Fruit fly (Drosophila melanogaster): Measurements from ENCODE around the gene Cpr66D.
A peak's percentile ranks its signal among the peaks of the same experiment; 100 is the strongest.

The Cpr66D gene

DNA sequence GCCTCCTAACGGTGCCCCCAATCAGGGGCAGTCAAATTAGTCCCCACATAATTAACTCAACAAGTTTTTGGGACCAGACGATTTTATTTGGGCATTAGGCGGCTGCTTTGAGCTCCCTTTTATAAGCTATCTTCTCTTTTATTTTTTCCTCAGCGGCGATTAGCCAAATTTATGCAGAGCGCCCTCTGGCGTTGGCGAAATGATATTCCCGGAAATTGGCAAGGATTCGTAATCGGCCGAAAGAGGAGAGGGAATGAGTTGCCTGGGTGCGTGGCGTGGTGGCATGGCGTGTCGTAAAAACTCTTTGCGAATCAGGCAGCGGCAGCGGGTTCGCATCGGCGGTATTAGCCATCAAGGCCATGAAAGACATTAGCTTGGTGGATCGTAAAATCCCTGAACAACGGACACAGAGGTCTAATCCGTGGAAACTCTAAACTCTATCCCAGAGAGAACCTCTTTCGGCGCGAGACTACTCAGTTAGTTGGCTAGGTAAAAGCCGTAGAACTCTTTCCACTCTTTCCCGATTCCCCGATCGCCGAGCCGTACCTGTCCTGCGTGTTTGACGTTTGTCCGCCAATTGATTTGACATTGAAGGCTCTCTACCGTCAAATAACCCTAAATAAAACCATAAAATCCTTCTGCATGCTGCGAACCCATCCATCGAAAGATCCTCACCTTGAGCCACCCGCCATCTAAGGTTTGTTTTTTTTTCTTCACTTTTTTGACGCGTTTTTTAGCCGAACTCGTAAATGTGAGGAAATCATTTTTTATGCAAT lies 29.8 kb downstream of the Cpr66D start:
- TF ChIP-seq lola (GFP tag; optimal IDR thresholded peaks at IDR 0.05) = no peak
- TF ChIP-seq CTCF (GFP tag; optimal IDR thresholded peaks at IDR 0.05) = peak; percentile 16
- TF ChIP-seq CG8944 (GFP tag; optimal IDR thresholded peaks at IDR 0.05) = no peak
- peak; percentile 51 for TF ChIP-seq CG15479 (GFP tag; optimal IDR thresholded peaks at IDR 0.05)
- TF ChIP-seq tll (GFP tag; optimal IDR thresholded peaks at IDR 0.05) = peak in 1 of 2 experiments; percentile 97
- TF ChIP-seq zen (tag; optimal IDR thresholded peaks at IDR 0.05) = peak; percentile 73
- TF ChIP-seq cad (GFP tag; optimal IDR thresholded peaks at IDR 0.05) = peak; percentile 88
- TF ChIP-seq CG7271 (tag; optimal IDR thresholded peaks at IDR 0.05) = peak; percentile 69

DNA sequence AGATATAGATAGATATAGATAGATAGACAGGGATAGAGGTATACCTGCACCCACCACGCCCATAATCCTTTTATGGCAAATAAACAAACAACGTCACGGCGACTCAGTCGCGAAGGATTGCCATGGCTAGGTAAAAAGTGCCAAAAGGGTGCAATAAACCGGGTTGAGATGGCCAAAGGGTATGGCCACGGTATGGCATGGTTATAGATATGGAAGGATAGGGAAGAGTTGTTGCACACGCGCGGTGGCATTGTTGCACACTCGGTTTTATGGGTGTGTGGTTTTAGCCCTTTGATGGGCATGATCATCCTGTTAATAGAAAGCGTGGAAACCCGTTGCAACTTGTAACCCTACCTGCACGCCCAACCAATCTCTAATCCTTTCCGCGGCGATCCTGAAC lies 30.7 kb downstream of the Cpr66D start:
- TF ChIP-seq tll (GFP tag; optimal IDR thresholded peaks at IDR 0.05) = peak in 1 of 2 experiments; percentile 89
- peak; percentile 20 for TF ChIP-seq D (optimal IDR thresholded peaks at IDR 0.05)
- no peak for TF ChIP-seq D (GFP tag; optimal IDR thresholded peaks at IDR 0.05)
- TF ChIP-seq Kr (GFP tag; optimal IDR thresholded peaks at IDR 0.05) = peak; percentile 35
- TF ChIP-seq zfh2 (GFP tag; optimal IDR thresholded peaks at IDR 0.05) = no peak
- no peak for TF ChIP-seq CG34376 (GFP tag; optimal IDR thresholded peaks at IDR 0.05)
- TF ChIP-seq ATbp (GFP tag; optimal IDR thresholded peaks at IDR 0.05) = no peak
- TF ChIP-seq cad (GFP tag; optimal IDR thresholded peaks at IDR 0.05) = peak; percentile 98
- peak; percentile 95 for TF ChIP-seq CG15479 (GFP tag; optimal IDR thresholded peaks at IDR 0.05)
- TF ChIP-seq zen (tag; optimal IDR thresholded peaks at IDR 0.05) = peak; percentile 42
- peak; percentile 12 for TF ChIP-seq twi (tag; optimal IDR thresholded peaks at IDR 0.05)
- TF ChIP-seq CG7271 (tag; optimal IDR thresholded peaks at IDR 0.05) = peak; percentile 42

DNA sequence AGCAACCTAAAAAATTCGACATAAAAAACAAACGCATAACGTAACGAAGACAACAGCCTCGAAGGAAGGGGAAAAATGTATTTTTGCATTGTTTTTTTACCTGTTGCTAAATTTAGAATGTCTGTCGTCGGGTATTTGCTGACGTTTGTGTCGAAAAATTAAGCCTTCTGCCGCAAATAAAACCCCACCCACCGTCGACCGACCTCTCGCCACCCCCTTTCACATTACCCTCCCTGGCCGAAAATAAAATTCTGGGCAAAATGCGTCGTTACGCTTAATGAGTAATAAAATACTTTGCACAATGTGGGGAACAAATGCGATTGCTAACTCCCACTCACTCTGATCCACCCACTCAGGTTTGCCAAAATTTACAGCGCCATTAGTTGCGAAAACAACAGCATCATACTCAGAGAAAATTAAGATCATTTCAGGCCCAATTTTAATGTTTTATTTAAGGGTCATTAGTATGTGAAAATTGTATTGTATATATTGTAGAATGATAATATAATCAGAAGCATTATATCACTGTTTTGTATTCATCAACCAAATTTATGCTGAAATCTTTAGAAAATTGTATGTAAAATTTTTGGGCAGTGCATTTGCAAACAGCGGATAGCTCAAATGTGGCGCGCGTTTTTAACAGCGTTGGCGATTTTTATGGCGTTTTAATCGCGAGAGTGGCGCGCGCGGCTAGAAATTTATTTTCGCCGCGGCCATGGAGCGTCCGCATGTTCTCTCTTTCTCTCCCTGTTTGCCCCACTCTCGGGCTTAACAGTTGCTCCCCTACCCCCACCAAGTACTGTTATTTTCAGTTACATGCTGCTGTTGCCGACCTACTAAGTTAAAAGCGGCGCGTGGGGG lies 32.2 kb downstream of the Cpr66D start:
- TF ChIP-seq zf30C (GFP tag; optimal IDR thresholded peaks at IDR 0.05) (peak; percentile 1), pan (optimal IDR thresholded peaks at IDR 0.05) (no peak), pan (GFP tag; optimal IDR thresholded peaks at IDR 0.05 in 1 of 2, IDR thresholded peaks at IDR 0.05 in 1 of 2) (no peak), Meics (GFP tag; optimal IDR thresholded peaks at IDR 0.05) (peak; percentile 70), al (GFP tag; IDR thresholded peaks at IDR 0.05) (peak; percentile 45; the same call in 1 of the 2 replicates), CG12219 (GFP tag; optimal IDR thresholded peaks at IDR 0.05) (peak; percentile 46), tgo (GFP tag; IDR thresholded peaks at IDR 0.05) (peak; percentile 31; the same call in 1 of the 3 replicates), CG34224 (GFP tag; IDR thresholded peaks at IDR 0.05; ENCODE audit: partially characterized antibody) (0 out of 3 replicates have a peak, but pooled peaks have one; percentile 14), CG17612 (GFP tag; IDR thresholded peaks at IDR 0.05) (0 out of 2 replicates have a peak, but pooled peaks have one; percentile 35), usp (GFP tag; optimal IDR thresholded peaks at IDR 0.05) (no peak), Myb (GFP tag; optimal IDR thresholded peaks at IDR 0.05) (no peak), bowl (GFP tag; IDR thresholded peaks at IDR 0.05) (no peak), CG14441 (GFP tag; IDR thresholded peaks at IDR 0.05) (peak; percentile 48; the same call in 1 of the 2 replicates), CG1233 (GFP tag; optimal IDR thresholded peaks at IDR 0.05) (no peak), sima (GFP tag; optimal IDR thresholded peaks at IDR 0.05) (no peak), Hand (GFP tag; optimal IDR thresholded peaks at IDR 0.05) (peak; percentile 36), gsb (GFP tag; IDR thresholded peaks at IDR 0.05) (no peak), CG3065 (GFP tag; optimal IDR thresholded peaks at IDR 0.05) (no peak), CG6765 (GFP tag; optimal IDR thresholded peaks at IDR 0.05) (no peak), cwo (GFP tag; optimal IDR thresholded peaks at IDR 0.05) (peak; percentile 56), Doc3 (GFP tag; IDR thresholded peaks at IDR 0.05; ENCODE audit: partially characterized antibody) (0 out of 3 replicates have a peak, but pooled peaks have one; percentile 18), HLH4C (GFP tag; IDR thresholded peaks at IDR 0.05; ENCODE audit: partially characterized antibody) (no peak), row (GFP tag; IDR thresholded peaks at IDR 0.05) (peak; percentile 63), CG30431 (GFP tag; optimal IDR thresholded peaks at IDR 0.05) (no peak), hkb (optimal IDR thresholded peaks at IDR 0.05) (no peak), hkb (GFP tag; IDR thresholded peaks at IDR 0.05) (peak; percentile 52), Rx (GFP tag; IDR thresholded peaks at IDR 0.05) (no peak), fd3F (GFP tag; optimal IDR thresholded peaks at IDR 0.05) (peak; percentile 23), Med (GFP tag) (peak; percentile 75)
